Fruit fly (Drosophila melanogaster): ENCODE measurements around the gene CG4074.

dm6 chr3L:20784394-20784793 lies 15.1 kb upstream of the CG4074 start:
- TF ChIP-seq CTCF (optimal IDR thresholded peaks at IDR 0.05), result no peak
- TF ChIP-seq CG8478 (optimal IDR thresholded peaks at IDR 0.05), result no peak

Data from S2 (cell line).